Worm (Caenorhabditis elegans) whole organism, L4 larva: ENCODE results near the gene lgc-6.
A peak's percentile ranks its signal among the peaks of the same experiment; 100 is the strongest.
"Not testable (repeated sequence)": the region's sequence is repeated elsewhere in the genome, so short reads cannot be mapped to it uniquely, and the experiment has no call there.

Experiments
- F37D6.2 ChIP-seq: sonication (generic microtip); optimal IDR thresholded peaks from 2 replicates; lab custom pipeline; 2016; ENCODE audit warnings: mild to moderate bottlenecking, missing genetic modification characterization, missing compliant biosample characterization
- F44E2.7 ChIP-seq: fragments of 200-800 bp; sonication (Bioruptor generic); IDR thresholded peaks from 2 replicates; pipeline ENCODE4 v2.1.2; 2022; ENCODE audit warnings: missing genetic modification characterization, missing compliant biosample characterization
- F49E8.2 ChIP-seq: sonication (generic microtip); optimal IDR thresholded peaks from 2 replicates; lab custom pipeline; 2016; ENCODE audit warnings: missing compliant biosample characterization, mild to moderate bottlenecking, missing genetic modification characterization, borderline replicate concordance
- R02D3.7 ChIP-seq: fragments of 150-350 bp; sonication (generic microtip); optimal IDR thresholded peaks from 3 replicates; lab custom pipeline; 2014; ENCODE audit warnings: missing biosample characterization, missing genetic modification characterization
- Y105C5A.15 ChIP-seq: fragments of 200-800 bp; sonication (Bioruptor generic); IDR thresholded peaks from 2 replicates; pipeline ENCODE4 v1.3.6; 2022; ENCODE audit warnings: missing genetic modification characterization, missing compliant biosample characterization
- ZK337.2 ChIP-seq: fragments of 200-800 bp; sonication (Bioruptor generic); IDR thresholded peaks from 2 replicates; pipeline ENCODE4 v1.3.6; 2022; ENCODE audit warnings: missing genetic modification reagents, missing genetic modification characterization, missing compliant biosample characterization
- ZK546.5 ChIP-seq, 2 experiments: sonication (generic microtip); optimal IDR thresholded peaks; 2 replicates each; lab custom pipeline; 2017; ENCODE audit warnings: missing biosample characterization in 2 of 2, missing genetic modification characterization in 2 of 2
- aha-1 ChIP-seq: fragments of 150-350 bp; peaks from one replicate; lab custom pipeline; 2014; ENCODE audit warnings: missing biosample characterization, missing genetic modification characterization
- ceh-20 ChIP-seq: fragments of 200-800 bp; sonication (Bioruptor generic); IDR thresholded peaks from 2 replicates; pipeline ENCODE4 v1.3.6; 2022; ENCODE audit warnings: missing genetic modification reagents, missing genetic modification characterization, missing compliant biosample characterization
- cey-2 ChIP-seq: sonication (generic microtip); optimal IDR thresholded peaks from 3 replicates; lab custom pipeline; 2017; ENCODE audit warnings: missing genetic modification characterization, mild to moderate bottlenecking, missing compliant biosample characterization, antibody characterized with exemption, borderline replicate concordance; ENCODE audit not compliant: insufficient read depth
- hif-1 ChIP-seq, 2 experiments: sonication (generic microtip); optimal IDR thresholded peaks; 2 replicates each; lab custom pipeline; 2016 to 2017; ENCODE audit warnings: missing compliant biosample characterization in 2 of 2, missing genetic modification characterization in 2 of 2, missing genetic modification reagents in 2 of 2, missing genotype in 2 of 2, mild to moderate bottlenecking in 1 of 2
- hlh-11 ChIP-seq: fragments of 200-800 bp; sonication (Bioruptor generic); optimal IDR thresholded peaks from 2 replicates; lab custom pipeline; 2018; ENCODE audit warnings: mild to moderate bottlenecking, missing genetic modification characterization, missing compliant biosample characterization
- hmg-1.1 ChIP-seq: fragments of 200-800 bp; sonication (Bioruptor generic); IDR thresholded peaks from 2 replicates; pipeline ENCODE4 v1.3.6; 2022; ENCODE audit warnings: missing genetic modification reagents, missing genetic modification characterization, missing compliant biosample characterization
- lin-39 ChIP-seq: fragments of 150-350 bp; optimal IDR thresholded peaks from 2 replicates; lab custom pipeline; 2014; ENCODE audit warnings: missing biosample characterization, missing genetic modification reagents, missing genetic modification characterization
- lir-3 ChIP-seq: sonication (generic microtip); optimal IDR thresholded peaks from 2 replicates; lab custom pipeline; 2016; ENCODE audit warnings: mild to moderate bottlenecking, missing genetic modification characterization, missing compliant biosample characterization
- lsy-2 ChIP-seq, 2 experiments: fragments of 150-350 bp in 1 of 2; sonication (generic microtip) in 1 of 2; optimal IDR thresholded peaks; 2 replicates each; lab custom pipeline; 2014 to 2017; ENCODE audit warnings: missing biosample characterization in 2 of 2, missing genetic modification characterization in 2 of 2
- mdl-1 ChIP-seq, 2 experiments: fragments of 150-350 bp in 1 of 2; sonication (generic microtip) in 1 of 2; optimal IDR thresholded peaks; 2 replicates each; lab custom pipeline; 2014 to 2017; ENCODE audit warnings: missing biosample characterization in 2 of 2, missing genetic modification characterization in 2 of 2
- mdt-29 ChIP-seq: fragments of 200-800 bp; sonication (Bioruptor generic); IDR thresholded peaks from 2 replicates; pipeline ENCODE4 v1.3.6; 2022; ENCODE audit warnings: missing genetic modification reagents, missing genetic modification characterization, missing compliant biosample characterization
- mes-2 ChIP-seq: sonication (generic microtip); optimal IDR thresholded peaks from 2 replicates; lab custom pipeline; 2016; ENCODE audit warnings: missing genotype, mild to moderate bottlenecking, missing genetic modification characterization, missing compliant biosample characterization; ENCODE audit not compliant: poor library complexity, severe bottlenecking
- nhr-237 ChIP-seq: sonication (generic microtip); optimal IDR thresholded peaks from 2 replicates; lab custom pipeline; 2017; ENCODE audit warnings: missing biosample characterization, missing genetic modification characterization
- pqm-1 ChIP-seq: sonication (generic microtip); optimal IDR thresholded peaks from 2 replicates; lab custom pipeline; 2017; ENCODE audit warnings: missing biosample characterization, missing genetic modification characterization
- saeg-2 ChIP-seq: fragments of 200-800 bp; sonication (Bioruptor generic); IDR thresholded peaks from 2 replicates; pipeline ENCODE4 v1.3.6; 2022; ENCODE audit warnings: missing genetic modification reagents, missing genetic modification characterization, missing compliant biosample characterization
- set-16 ChIP-seq: fragments of 200-800 bp; sonication (Bioruptor generic); IDR thresholded peaks from 2 replicates; pipeline ENCODE4 v1.3.6; 2022; ENCODE audit warnings: missing genetic modification reagents, missing genetic modification characterization, missing compliant biosample characterization
- spr-1 ChIP-seq: sonication (generic microtip); optimal IDR thresholded peaks from 2 replicates; lab custom pipeline; 2016; ENCODE audit warnings: mild to moderate bottlenecking, missing genetic modification characterization, missing compliant biosample characterization
- unc-39 ChIP-seq: sonication (generic microtip); optimal IDR thresholded peaks from 2 replicates; lab custom pipeline; 2017; ENCODE audit warnings: missing biosample characterization, missing genetic modification characterization
- zag-1 ChIP-seq: fragments of 150-350 bp; optimal IDR thresholded peaks from 2 replicates; lab custom pipeline; 2014; ENCODE audit warnings: missing biosample characterization, missing genetic modification characterization
- zfp-2 ChIP-seq: sonication (generic microtip); optimal IDR thresholded peaks from 2 replicates; lab custom pipeline; 2016; ENCODE audit warnings: mild to moderate bottlenecking, missing genetic modification characterization, missing compliant biosample characterization
- zip-11 ChIP-seq: fragments of 200-800 bp; sonication (Bioruptor generic); IDR thresholded peaks from 2 replicates; pipeline ENCODE4 v1.3.6; 2022; ENCODE audit warnings: missing genetic modification characterization, missing compliant biosample characterization
- zip-2 ChIP-seq: fragments of 150-350 bp; optimal IDR thresholded peaks from 2 replicates; lab custom pipeline; 2014; ENCODE audit warnings: missing biosample characterization, missing genetic modification characterization

The lgc-6 gene

ce11 chrIV:8348073-8348472 lies 8.3 kb downstream of the lgc-6 start, which contains the start of gene F17E9.4:
Gene F17E9.4, plus strand, starts transcription at chrIV:8348373.
- TF ChIP-seq zag-1 (tag; lab: Kevin White, UChicago) (no peak), cey-2 (no peak), F37D6.2 (tag; lab: Kevin White, UChicago) (no peak), mdt-29 (no peak), aha-1 (no peak), mdl-1 (tag; optimal IDR thresholded peaks at IDR 0.05; lab: Kevin White, UChicago) (no peak), lin-39 (tag; lab: Kevin White, UChicago) (no peak), nhr-237 (tag; lab: Kevin White, UChicago) (no peak), Y105C5A.15 (GFP tag; lab: Robert Waterston, UW) (no peak)

ce11 chrIV:8352036-8352435 lies 12.3 kb downstream of the lgc-6 start, which contains the start of gene F17E9.16:
Gene F17E9.16, plus strand, starts transcription at chrIV:8352336.
- not testable (repeated sequence) for TF ChIP-seq lir-3 (tag; lab: Kevin White, UChicago); hif-1 (tag; optimal IDR thresholded peaks at IDR 0.05; lab: Kevin White, UChicago); zfp-2

- TF ChIP-seq mdt-29, result no peak
- TF ChIP-seq mdl-1 (tag; optimal IDR thresholded peaks at IDR 0.05; lab: Kevin White, UChicago), result no peak
- no peak for TF ChIP-seq hmg-1.1 (GFP tag; lab: Robert Waterston, UW)
- TF ChIP-seq lsy-2 (tag; optimal IDR thresholded peaks at IDR 0.05; lab: Kevin White, UChicago), result no peak
- no peak for TF ChIP-seq F49E8.2 (tag; lab: Kevin White, UChicago)
- no peak for TF ChIP-seq ceh-20 (GFP tag; lab: Robert Waterston, UW)
- TF ChIP-seq mes-2 (tag; lab: Kevin White, UChicago), result no peak
- TF ChIP-seq cey-2, result no peak
- no peak for TF ChIP-seq ZK546.5 (tag; optimal IDR thresholded peaks at IDR 0.05; lab: Kevin White, UChicago)
- no peak for TF ChIP-seq spr-1
- no peak for TF ChIP-seq lir-3 (tag; lab: Kevin White, UChicago)
These were observed 14.8 kb downstream of the lgc-6 start, which contains the start of gene F17E9.3 for ce11 chrIV:8354572-8354971. Gene F17E9.3, plus strand, starts transcription at chrIV:8354872.

ce11 chrIV:8355592-8355991 lies 15.9 kb downstream of the lgc-6 start, which contains the start of the genes F17E9.2 and col-116:
Gene F17E9.2, plus strand, starts transcription at chrIV:8355892.
Gene col-116, plus strand, starts transcription at chrIV:8355906.
- no peak for TF ChIP-seq F37D6.2 (tag; lab: Kevin White, UChicago)
- TF ChIP-seq saeg-2 (GFP tag; lab: Robert Waterston, UW), result no peak
- TF ChIP-seq hmg-1.1 (GFP tag; lab: Robert Waterston, UW), result no peak
- TF ChIP-seq F44E2.7 (GFP tag; lab: Robert Waterston, UW), result no peak
- TF ChIP-seq unc-39 (tag; lab: Kevin White, UChicago), result no peak
- no peak for TF ChIP-seq zip-11 (GFP tag; lab: Robert Waterston, UW)
- TF ChIP-seq hlh-11 (tag; lab: Kevin White, UChicago), result no peak
- no peak for TF ChIP-seq pqm-1 (tag; lab: Kevin White, UChicago)

- TF ChIP-seq set-16 (GFP tag; lab: Robert Waterston, UW), result peak; percentile 76; the same call in 1 of the 2 replicates
- TF ChIP-seq ZK337.2 (GFP tag; lab: Robert Waterston, UW), result no peak
These were observed 17.6 kb downstream of the lgc-6 start for ce11 chrIV:8357299-8357698.

DNA sequence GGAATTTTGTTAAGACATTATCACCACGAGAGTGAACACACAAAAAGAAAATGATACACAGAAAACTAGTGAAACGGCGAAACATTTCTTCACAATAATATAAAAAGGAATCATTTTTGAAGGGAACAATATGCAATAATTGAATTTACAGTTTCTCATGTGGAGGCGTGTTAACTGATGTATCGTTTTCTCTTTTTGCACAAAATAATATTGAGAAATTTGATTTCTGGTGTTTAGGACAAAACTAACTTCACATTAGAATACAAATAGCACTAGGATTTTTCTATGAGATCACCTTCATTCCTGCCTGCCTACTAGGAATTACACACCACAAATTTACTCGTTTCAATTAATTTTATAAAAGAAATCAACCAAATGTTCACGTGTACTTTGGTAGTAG lies 18.8 kb downstream of the lgc-6 start, which contains the start of gene D2096.13:
Gene D2096.13 (minus strand): TSS at position 101 of the 400 bp plus-strand sequence.
- TF ChIP-seq zip-2 (tag; lab: Kevin White, UChicago) (no peak), R02D3.7 (tag; lab: Kevin White, UChicago) (no peak), hlh-11 (tag; lab: Kevin White, UChicago) (no peak), aha-1 (peak; percentile 35)
